Worm (Caenorhabditis elegans): Measurements from ENCODE around the gene ZK673.6.
A peak's percentile ranks its signal among the peaks of the same experiment; 100 is the strongest.

DNA sequence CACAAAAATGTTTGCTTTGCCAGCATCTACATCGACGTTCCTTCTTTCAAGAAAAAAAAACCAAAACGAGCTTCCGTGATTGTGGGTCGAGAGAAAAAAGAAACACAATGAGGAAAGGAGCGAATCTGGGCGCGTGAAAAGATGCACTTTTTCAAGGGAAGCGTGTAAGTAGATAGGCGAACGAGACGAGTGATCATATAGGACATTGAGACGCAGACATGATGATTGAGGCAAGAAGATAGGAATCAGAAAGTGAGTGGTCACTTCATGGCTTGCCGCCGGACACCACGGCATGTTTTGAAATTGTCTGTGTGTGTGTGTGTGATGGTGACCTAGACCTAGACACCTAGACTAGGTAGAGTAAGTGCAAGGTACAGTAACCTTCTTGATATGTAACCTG is 37.4 kb upstream of the ZK673.6 start:
- TF ChIP-seq nhr-76 (tag; optimal IDR thresholded peaks at IDR 0.05), result no peak
- TF ChIP-seq elt-3 (tag; optimal IDR thresholded peaks at IDR 0.05), result no peak
- no peak for TF ChIP-seq lin-13 (tag; optimal IDR thresholded peaks at IDR 0.05)
- no peak for TF ChIP-seq snpc-4 (tag; optimal IDR thresholded peaks at IDR 0.05)
- TF ChIP-seq unc-39 (tag; optimal IDR thresholded peaks at IDR 0.05), result no peak
- TF ChIP-seq unc-62 (GFP tag; optimal IDR thresholded peaks at IDR 0.05), result peak; percentile 57
- peak; percentile 37 for TF ChIP-seq ces-1 (GFP tag; optimal IDR thresholded peaks at IDR 0.05)
- no peak for TF ChIP-seq nhr-12 (tag; optimal IDR thresholded peaks at IDR 0.05)
- no peak for TF ChIP-seq nhr-28 (tag; optimal IDR thresholded peaks at IDR 0.05)
- no peak for TF ChIP-seq flh-1 (GFP tag; optimal IDR thresholded peaks at IDR 0.05)
- TF ChIP-seq lsy-2 (tag; optimal IDR thresholded peaks at IDR 0.05), result no peak
- no peak for TF ChIP-seq tbx-8 (GFP tag; optimal IDR thresholded peaks at IDR 0.05)
- no peak for TF ChIP-seq lin-32 (GFP tag; optimal IDR thresholded peaks at IDR 0.05)
- TF ChIP-seq zip-8 (tag; optimal IDR thresholded peaks at IDR 0.05), result no peak
